Fruit fly (Drosophila melanogaster) Kc167 (cell line): ENCODE results near the gene CG33287.

Source experiments
- Sin3A ChIP-seq: fragments of >200 bp; optimal IDR thresholded peaks from 2 replicates; lab custom pipeline; 2018; ENCODE audit warnings: missing external identifiers
- insv ChIP-seq: fragments of >200 bp; optimal IDR thresholded peaks from 3 replicates; lab custom pipeline; 2018; ENCODE audit warnings: missing external identifiers
- ttk ChIP-seq: sonication (Bioruptor generic); optimal IDR thresholded peaks from 2 replicates; lab custom pipeline; 2017; ENCODE audit warnings: missing external identifiers

DNA sequence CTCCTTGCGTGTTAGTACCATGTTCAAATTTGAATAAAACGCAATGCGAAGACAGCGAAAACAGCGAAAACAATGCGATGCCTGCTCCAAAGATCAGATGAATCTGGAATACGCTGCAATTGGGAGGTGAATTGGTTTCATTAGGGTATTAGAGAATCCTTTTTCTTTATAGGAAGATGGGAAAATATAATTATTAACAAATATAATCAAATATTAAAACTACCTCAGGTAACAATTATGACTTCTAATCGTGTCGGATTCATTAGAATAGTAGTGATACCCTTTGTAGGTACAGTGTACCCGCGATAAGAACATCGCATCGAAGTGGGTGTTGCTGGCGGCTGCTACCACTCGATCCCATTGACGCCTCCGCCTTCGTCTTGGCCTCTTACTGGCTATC, 17.4 kb upstream of the CG33287 start:
- no peak for TF ChIP-seq insv (lab: Kevin White, UChicago)
- no peak for TF ChIP-seq Sin3A (lab: Kevin White, UChicago)
- no peak for TF ChIP-seq ttk
